Worm (Caenorhabditis elegans): ENCODE measurements around the gene spot-1.

ce11 chrIII:7247740-7248139 lies 29.3 kb downstream of the spot-1 start, which contains the start of gene zmp-6:
- no peak for TF ChIP-seq daf-12 (tag; optimal IDR thresholded peaks at IDR 0.05)
- no peak for TF ChIP-seq unc-39 (tag; optimal IDR thresholded peaks at IDR 0.05)
- no peak for TF ChIP-seq unc-62 (GFP tag; optimal IDR thresholded peaks at IDR 0.05)
- no peak for TF ChIP-seq skn-1 (tag; optimal IDR thresholded peaks at IDR 0.05)
- TF ChIP-seq lin-15B (tag; optimal IDR thresholded peaks at IDR 0.05) = no peak
- no peak for TF ChIP-seq nhr-11 (tag; optimal IDR thresholded peaks at IDR 0.05)
- TF ChIP-seq zag-1 (tag; optimal IDR thresholded peaks at IDR 0.05) = no peak
- no peak for TF ChIP-seq ztf-11 (tag; optimal IDR thresholded peaks at IDR 0.05)
- no peak for TF ChIP-seq nhr-237 (tag; optimal IDR thresholded peaks at IDR 0.05)
- TF ChIP-seq nhr-76 (tag; optimal IDR thresholded peaks at IDR 0.05) = no peak
- TF ChIP-seq R02D3.7 (tag; optimal IDR thresholded peaks at IDR 0.05) = no peak
- TF ChIP-seq ztf-4 (tag; optimal IDR thresholded peaks at IDR 0.05) = no peak

Measured in whole organism, L3 larva.